Worm (Caenorhabditis elegans) whole organism, L1 larva: Measurements from ENCODE around the gene Y25C1A.6.

ENCODE experiments used
- aha-1 ChIP-seq: fragments of 150-350 bp; optimal IDR thresholded peaks from 2 replicates; lab custom pipeline; 2014; ENCODE audit warnings: missing biosample characterization, missing genetic modification characterization
- aly-2 ChIP-seq: fragments of 150-350 bp; optimal IDR thresholded peaks from 2 replicates; lab custom pipeline; 2014; ENCODE audit warnings: missing biosample characterization, missing genetic modification characterization
- ceh-8 ChIP-seq: fragments of 200-800 bp; sonication (Bioruptor generic); optimal IDR thresholded peaks from 2 replicates; lab custom pipeline; 2018; ENCODE audit warnings: mild to moderate bottlenecking, missing genetic modification characterization, moderate library complexity, missing compliant biosample characterization
- ceh-88 ChIP-seq: fragments of 200-800 bp; sonication (Bioruptor generic); IDR thresholded peaks from 2 replicates; pipeline ENCODE4 v1.3.6; 2022; ENCODE audit warnings: missing genetic modification characterization, missing compliant biosample characterization
- dpl-1 ChIP-seq, 3 experiments: fragments of 150-350 bp in 2 of 3; sonication (generic microtip) in 1 of 3; optimal IDR thresholded peaks; 2 replicates each; lab custom pipeline; 2014 to 2017; ENCODE audit warnings: missing biosample characterization in 3 of 3, missing genetic modification characterization in 3 of 3, missing genetic modification reagents in 3 of 3
- dsc-1 ChIP-seq: sonication (generic microtip); optimal IDR thresholded peaks from 2 replicates; lab custom pipeline; 2016; ENCODE audit warnings: mild to moderate bottlenecking, missing genetic modification characterization, missing compliant biosample characterization
- efl-1 ChIP-seq, 4 experiments: fragments of 150-350 bp; optimal IDR thresholded peaks in 3 of 4; peaks in 1 of 4; 1 replicate in 1 of 4; 2 replicates in 3 of 4; lab custom pipeline; 2014; ENCODE audit warnings: missing biosample characterization in 2 of 4, missing genetic modification characterization in 2 of 4, missing genetic modification reagents in 2 of 4
- elt-2 ChIP-seq: sonication (generic microtip); optimal IDR thresholded peaks from 2 replicates; lab custom pipeline; 2016; ENCODE audit warnings: missing genetic modification characterization, mild to moderate bottlenecking, inconsistent platforms, missing compliant biosample characterization, missing genetic modification reagents
- ets-5 ChIP-seq: fragments of 200-800 bp; sonication (Bioruptor generic); IDR thresholded peaks from 2 replicates; pipeline ENCODE4 v1.3.6; 2022; ENCODE audit warnings: missing genetic modification characterization, missing compliant biosample characterization
- fkh-8 ChIP-seq: sonication (generic microtip); optimal IDR thresholded peaks from 2 replicates; lab custom pipeline; 2016; ENCODE audit warnings: mild to moderate bottlenecking, missing genetic modification characterization, missing compliant biosample characterization
- grh-1 ChIP-seq: fragments of 200-800 bp; sonication (Bioruptor generic); IDR thresholded peaks from 2 replicates; pipeline ENCODE4 v1.3.6; 2022; ENCODE audit warnings: missing genetic modification reagents, missing genetic modification characterization, missing compliant biosample characterization
- lin-15B ChIP-seq: fragments of 150-350 bp; sonication (generic microtip); optimal IDR thresholded peaks from 3 replicates; lab custom pipeline; 2014; ENCODE audit warnings: missing biosample characterization, missing genetic modification characterization
- mab-9 ChIP-seq: fragments of 200-800 bp; sonication (Bioruptor generic); IDR thresholded peaks from 2 replicates; pipeline ENCODE4 v1.3.6; 2022; ENCODE audit warnings: missing genetic modification reagents, missing genetic modification characterization, missing compliant biosample characterization
- mdl-1 ChIP-seq, 2 experiments: fragments of 150-350 bp; optimal IDR thresholded peaks; 2 replicates each; lab custom pipeline; 2014 to 2017; ENCODE audit warnings: missing biosample characterization in 2 of 2, missing genetic modification characterization in 2 of 2, inconsistent platforms in 1 of 2
- nhr-11 ChIP-seq: fragments of 150-350 bp; optimal IDR thresholded peaks from 2 replicates; lab custom pipeline; 2014; ENCODE audit warnings: missing biosample characterization, missing genetic modification characterization
- nhr-12 ChIP-seq: sonication (generic microtip); optimal IDR thresholded peaks from 2 replicates; lab custom pipeline; 2017; ENCODE audit warnings: missing biosample characterization, missing genetic modification characterization
- nhr-19 ChIP-seq: fragments of 200-800 bp; sonication (Bioruptor generic); conservative IDR thresholded peaks from 2 replicates; pipeline ENCODE4 v1.3.6; 2022; ENCODE audit warnings: missing genetic modification characterization, missing compliant biosample characterization
- nhr-20 ChIP-seq: sonication (generic microtip); optimal IDR thresholded peaks from 2 replicates; lab custom pipeline; 2016; ENCODE audit warnings: mild to moderate bottlenecking, missing genetic modification characterization, missing compliant biosample characterization
- nhr-28 ChIP-seq: fragments of 150-350 bp; optimal IDR thresholded peaks from 2 replicates; lab custom pipeline; 2014; ENCODE audit warnings: missing biosample characterization, missing genetic modification characterization
- nhr-76 ChIP-seq: sonication (generic microtip); optimal IDR thresholded peaks from 2 replicates; lab custom pipeline; 2017; ENCODE audit warnings: missing biosample characterization, missing genetic modification characterization
- nhr-85 ChIP-seq: sonication (generic microtip); peaks from one replicate; lab custom pipeline; 2016; ENCODE audit warnings: missing genetic modification characterization, inconsistent platforms, missing compliant biosample characterization
- pax-3 ChIP-seq: fragments of 200-800 bp; sonication (Bioruptor generic); optimal IDR thresholded peaks from 2 replicates; lab custom pipeline; 2018; ENCODE audit warnings: mild to moderate bottlenecking, missing genetic modification characterization, moderate library complexity, missing compliant biosample characterization
- snu-23 ChIP-seq: sonication (generic microtip); optimal IDR thresholded peaks from 2 replicates; lab custom pipeline; 2016; ENCODE audit warnings: missing genetic modification characterization, missing compliant biosample characterization
- sptf-1 ChIP-seq: fragments of 150-350 bp; optimal IDR thresholded peaks from 2 replicates; lab custom pipeline; 2014; ENCODE audit warnings: missing biosample characterization, missing genetic modification characterization
- sup-37 ChIP-seq: fragments of 200-800 bp; sonication (Bioruptor generic); optimal IDR thresholded peaks from 2 replicates; lab custom pipeline; 2018; ENCODE audit warnings: mild to moderate bottlenecking, missing genetic modification characterization, missing compliant biosample characterization
- tbx-2 ChIP-seq: sonication (generic microtip); optimal IDR thresholded peaks from 2 replicates; lab custom pipeline; 2016; ENCODE audit warnings: missing genetic modification characterization, missing compliant biosample characterization
- tlp-1 ChIP-seq: fragments of 150-350 bp; optimal IDR thresholded peaks from 2 replicates; lab custom pipeline; 2014; ENCODE audit warnings: missing biosample characterization, missing genetic modification characterization
- unc-86 ChIP-seq: sonication (generic microtip); optimal IDR thresholded peaks from 2 replicates; lab custom pipeline; 2016; ENCODE audit warnings: missing genetic modification characterization, missing compliant biosample characterization
- unc-98 ChIP-seq: fragments of 200-800 bp; sonication (Bioruptor generic); IDR thresholded peaks from 2 replicates; pipeline ENCODE4 v1.3.6; 2022; ENCODE audit warnings: missing genetic modification characterization, missing compliant biosample characterization
- vab-15 ChIP-seq: sonication (generic microtip); optimal IDR thresholded peaks from 2 replicates; lab custom pipeline; 2017; ENCODE audit warnings: missing genotype, mild to moderate bottlenecking, missing genetic modification characterization, missing compliant biosample characterization
- zip-4 ChIP-seq: fragments of 200-800 bp; sonication (Bioruptor generic); optimal IDR thresholded peaks from 2 replicates; lab custom pipeline; 2018; ENCODE audit warnings: mild to moderate bottlenecking, missing genetic modification characterization, moderate library complexity, missing compliant biosample characterization
- ztf-4 ChIP-seq: fragments of 150-350 bp; optimal IDR thresholded peaks from 2 replicates; lab custom pipeline; 2014; ENCODE audit warnings: missing biosample characterization, missing genetic modification characterization

The Y25C1A.6 gene

ce11 chrII:3060782-3061181 is at the start of gene Y25C1A.6:
Y25C1A.6 (plus strand) TSS chrII:3061082.
- no peak for TF ChIP-seq sptf-1 (tag; lab: Kevin White, UChicago)
- no peak for TF ChIP-seq snu-23 (GFP tag; lab: Kevin White, UChicago)

ce11 chrII:3012133-3012532 is 48.7 kb upstream of the Y25C1A.6 start, which contains the start of gene C41H7.9:
C41H7.9 (minus strand) TSS chrII:3012233.
- no peak for TF ChIP-seq sptf-1 (tag; lab: Kevin White, UChicago)
- TF ChIP-seq aly-2 (tag; lab: Kevin White, UChicago): no peak
- TF ChIP-seq snu-23 (GFP tag; lab: Kevin White, UChicago): no peak
- no peak for TF ChIP-seq sup-37 (GFP tag; lab: Kevin White, UChicago)
- no peak for TF ChIP-seq tlp-1
- TF ChIP-seq nhr-85: no peak
- TF ChIP-seq nhr-76: no peak
- TF ChIP-seq elt-2: no peak

DNA sequence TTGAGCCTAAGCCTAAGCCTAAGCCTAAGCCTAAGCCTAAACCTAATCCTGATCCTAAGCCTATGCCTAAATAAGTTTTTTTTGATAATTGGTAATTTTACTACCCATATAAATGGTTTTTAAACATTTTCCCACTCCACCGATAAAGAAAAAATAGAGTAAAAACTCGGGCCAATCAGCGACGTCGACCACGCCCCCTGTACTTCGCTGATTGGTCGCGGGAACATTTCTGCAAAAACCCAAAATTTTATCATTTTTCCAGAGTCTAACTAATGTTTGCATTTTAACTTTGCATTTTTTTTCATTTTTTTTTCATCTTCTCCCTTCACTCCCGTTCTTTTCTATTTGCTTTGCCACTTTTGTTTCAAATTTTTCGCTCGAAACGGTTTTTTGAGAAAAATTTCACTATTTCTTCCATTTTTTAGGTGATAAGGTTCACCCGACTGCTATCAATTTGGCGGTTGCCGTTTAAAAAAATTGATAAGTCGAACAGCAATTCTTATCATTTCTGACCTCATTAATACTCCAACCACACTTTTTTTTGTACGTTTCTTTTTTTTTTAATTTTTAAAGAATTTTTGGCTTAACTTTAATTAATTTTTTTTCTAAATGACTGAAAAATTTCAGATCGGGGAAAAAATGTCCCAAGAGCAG is 46.6 kb upstream of the Y25C1A.6 start, which contains the start of gene C41H7.2:
TSS of gene C41H7.2 (plus strand) at position 622 of the 654 bp plus-strand sequence.
- peak; percentile 40 for TF ChIP-seq tlp-1
- TF ChIP-seq elt-2: peak; percentile 78
- TF ChIP-seq fkh-8: no peak
- no peak for TF ChIP-seq grh-1
- TF ChIP-seq, all 84 proteins: peak for 2

DNA sequence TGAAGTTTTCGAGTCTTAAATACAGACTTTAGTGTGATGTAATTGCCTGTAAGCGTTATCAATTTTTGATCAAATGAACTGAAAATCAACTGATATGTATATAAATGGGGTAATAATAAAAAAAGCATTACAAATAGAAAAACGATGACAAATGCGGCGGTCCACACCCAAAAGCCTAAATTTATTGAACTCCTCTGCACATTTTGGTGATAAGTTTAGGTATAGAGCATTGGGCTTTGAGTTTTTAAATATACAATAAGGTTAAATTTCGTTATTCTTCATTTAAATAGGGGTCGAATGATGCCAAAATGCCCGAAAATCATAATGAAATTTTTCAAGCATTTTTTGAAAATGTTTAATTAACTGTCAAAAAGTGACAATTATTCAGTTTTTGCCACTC is 41.1 kb upstream of the Y25C1A.6 start, which contains the start of gene clec-3:
TSS of gene clec-3 (minus strand) at position 101 of the 400 bp plus-strand sequence.
- no peak for TF ChIP-seq efl-1 (optimal IDR thresholded peaks at IDR 0.05; lab: Kevin White, UChicago)
- no peak for TF ChIP-seq efl-1 (GFP tag; optimal IDR thresholded peaks at IDR 0.05 in 1 of 2; lab: Kevin White, UChicago)
- no peak for TF ChIP-seq dsc-1 (tag; lab: Kevin White, UChicago)
- no peak for TF ChIP-seq fkh-8
- TF ChIP-seq nhr-19 (GFP tag; lab: Robert Waterston, UW): no peak
- no peak for TF ChIP-seq tlp-1

DNA sequence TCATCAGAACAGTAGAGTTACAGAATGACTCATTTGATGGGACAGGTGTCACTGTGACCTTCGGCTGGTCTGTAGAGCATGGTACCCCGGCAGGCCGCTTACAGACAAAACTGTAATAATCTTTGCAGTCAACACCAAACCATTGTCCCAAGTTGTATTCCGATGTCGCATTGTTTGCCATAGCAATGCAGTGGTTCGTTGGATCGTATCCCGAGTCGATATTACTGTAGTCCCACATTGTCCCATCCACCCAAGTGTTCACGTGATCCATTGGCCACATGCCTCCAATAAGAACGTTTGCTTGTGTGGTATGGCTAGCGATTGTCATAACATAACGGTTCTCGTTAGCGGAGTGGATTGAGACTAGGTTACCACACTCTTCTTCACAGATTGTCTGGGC is 40.0 kb upstream of the Y25C1A.6 start:
- TF ChIP-seq nhr-11 (tag; lab: Kevin White, UChicago): no peak

- TF ChIP-seq nhr-28 (tag; lab: Kevin White, UChicago): no peak
- no peak for TF ChIP-seq dsc-1 (tag; lab: Kevin White, UChicago)
- TF ChIP-seq dpl-1 (GFP tag; optimal IDR thresholded peaks at IDR 0.05; lab: Kevin White, UChicago): no peak
- no peak for TF ChIP-seq nhr-76
- no peak for TF ChIP-seq tbx-2 (tag; lab: Kevin White, UChicago)
- no peak for TF ChIP-seq unc-98 (GFP tag; lab: Robert Waterston, UW)
- TF ChIP-seq ets-5 (GFP tag; lab: Robert Waterston, UW): no peak
- TF ChIP-seq ceh-8: no peak
- TF ChIP-seq zip-4 (GFP tag; lab: Kevin White, UChicago): no peak
- no peak for TF ChIP-seq ztf-4 (tag; lab: Kevin White, UChicago)
- TF ChIP-seq mab-9 (GFP tag; lab: Robert Waterston, UW): no peak
- TF ChIP-seq efl-1 (optimal IDR thresholded peaks at IDR 0.05; lab: Kevin White, UChicago): no peak
- TF ChIP-seq efl-1 (GFP tag; optimal IDR thresholded peaks at IDR 0.05 in 1 of 2; lab: Kevin White, UChicago): no peak
- TF ChIP-seq aha-1 (tag; lab: Kevin White, UChicago): no peak
- no peak for TF ChIP-seq lin-15B
- TF ChIP-seq, all 84 proteins: peak for 0
Observed at ce11 chrII:3023381-3023935, 37.4 kb upstream of the Y25C1A.6 start, which contains the start of gene clec-2. clec-2 (minus strand) TSS chrII:3023431.

ce11 chrII:3024655-3025054 is 36.2 kb upstream of the Y25C1A.6 start:
- TF ChIP-seq nhr-85 (no peak), elt-2 (no peak), pax-3 (tag; lab: Kevin White, UChicago) (no peak), nhr-20 (tag; lab: Kevin White, UChicago) (no peak), nhr-12 (tag; lab: Kevin White, UChicago) (no peak), ceh-88 (GFP tag; lab: Robert Waterston, UW) (no peak), sptf-1 (tag; lab: Kevin White, UChicago) (no peak), fkh-8 (no peak), mdl-1 (tag; optimal IDR thresholded peaks at IDR 0.05; lab: Kevin White, UChicago) (no peak), vab-15 (tag; lab: Kevin White, UChicago) (no peak), unc-86 (no peak)
